Worm (Caenorhabditis elegans) whole organism, late embryonic: ENCODE data around the gene cah-1.

Experiments
- ama-1 ChIP-seq: fragments of 150-350 bp; optimal IDR thresholded peaks from 2 replicates; lab custom pipeline; 2014
- ceh-19 ChIP-seq: fragments of 200-800 bp; sonication (Bioruptor generic); optimal IDR thresholded peaks from 2 replicates; lab custom pipeline; 2018; ENCODE audit warnings: mild to moderate bottlenecking, missing genetic modification characterization, missing compliant biosample characterization
- ceh-30 ChIP-seq: fragments of 150-350 bp; optimal IDR thresholded peaks from 2 replicates; lab custom pipeline; 2014; ENCODE audit warnings: missing biosample characterization, missing genetic modification characterization
- dmd-4 ChIP-seq: sonication (generic microtip); optimal IDR thresholded peaks from 2 replicates; lab custom pipeline; 2016; ENCODE audit warnings: borderline replicate concordance, missing genetic modification characterization, missing compliant biosample characterization
- gmeb-2 ChIP-seq: sonication (generic microtip); optimal IDR thresholded peaks from 2 replicates; lab custom pipeline; 2016; ENCODE audit warnings: missing genetic modification characterization, inconsistent platforms, missing compliant biosample characterization
- rnt-1 ChIP-seq: sonication (generic microtip); optimal IDR thresholded peaks from 2 replicates; lab custom pipeline; 2016; ENCODE audit warnings: missing genetic modification characterization, missing compliant biosample characterization

ce11 chrIII:5105485-5105884 lies 20.1 kb upstream of the cah-1 start:
- TF ChIP-seq dmd-4 (tag; lab: Kevin White, UChicago) (no peak), ceh-30 (tag; lab: Kevin White, UChicago) (no peak), ama-1 (lab: Kevin White, UChicago) (no peak), rnt-1 (tag; lab: Kevin White, UChicago) (no peak), ceh-19 (GFP tag; lab: Kevin White, UChicago) (no peak), gmeb-2 (tag; lab: Kevin White, UChicago) (no peak)
